Fruit fly (Drosophila melanogaster) whole organism, adult: ENCODE data around the gene Cpr78E.

Experiments used
- CG12768 ChIP-seq: fragments of 200-800 bp; sonication (Bioruptor generic); optimal IDR thresholded peaks from 2 replicates; lab custom pipeline; 2017; ENCODE audit warnings: missing biosample characterization, missing genetic modification characterization, mild to moderate bottlenecking, moderate library complexity, missing genetic modification reagents
- CG1620 ChIP-seq: fragments of 200-800 bp; sonication (Bioruptor generic); optimal IDR thresholded peaks from 2 replicates; lab custom pipeline; 2016; ENCODE audit warnings: missing biosample characterization, missing genetic modification characterization
- CG33017 ChIP-seq: fragments of 200-800 bp; sonication (Bioruptor generic); optimal IDR thresholded peaks from 2 replicates; lab custom pipeline; 2018; ENCODE audit warnings: missing biosample characterization, mild to moderate bottlenecking, missing genetic modification characterization, moderate library complexity
- CG7045 ChIP-seq: fragments of 200-800 bp; sonication (Bioruptor generic); optimal IDR thresholded peaks from 2 replicates; lab custom pipeline; 2017; ENCODE audit warnings: missing biosample characterization, mild to moderate bottlenecking, missing genetic modification characterization
- Clk ChIP-seq: fragments of 200-800 bp; sonication (Bioruptor generic); optimal IDR thresholded peaks from 2 replicates; lab custom pipeline; 2017; ENCODE audit warnings: missing biosample characterization, missing genetic modification characterization
- Hr96 ChIP-seq: fragments of 200-800 bp; sonication (Bioruptor generic); optimal IDR thresholded peaks from 2 replicates; lab custom pipeline; 2016; ENCODE audit warnings: missing biosample characterization, missing genetic modification characterization
- bab1 ChIP-seq: fragments of 200-800 bp; sonication (Bioruptor generic); optimal IDR thresholded peaks from 3 replicates; lab custom pipeline; 2019; ENCODE audit warnings: missing biosample characterization, mild to moderate bottlenecking, missing genetic modification characterization, moderate library complexity
- cnc ChIP-seq, 2 experiments: fragments of >200 bp; optimal IDR thresholded peaks; 2 replicates each; lab custom pipeline; 2017
- kay ChIP-seq: fragments of 200-800 bp; sonication (Bioruptor generic); peaks from one replicate; lab custom pipeline; 2016; ENCODE audit warnings: missing biosample characterization, missing genetic modification characterization, borderline replicate concordance
- pad ChIP-seq: fragments of 200-800 bp; sonication (Bioruptor generic); optimal IDR thresholded peaks from 3 replicates; lab custom pipeline; 2017; ENCODE audit warnings: missing biosample characterization, missing genetic modification characterization, mild to moderate bottlenecking, moderate library complexity, missing genetic modification reagents

dm6 chr3L:21642908-21643572 lies 23.7 kb downstream of the Cpr78E start:
- no peak for TF ChIP-seq CG33017
- no peak for TF ChIP-seq Hr96
- TF ChIP-seq kay (GFP tag; lab: Kevin White, UChicago), result no peak
- no peak for TF ChIP-seq CG7045 (GFP tag; lab: Kevin White, UChicago)
- TF ChIP-seq cnc (optimal IDR thresholded peaks at IDR 0.05; lab: Kevin White, UChicago), result no peak
- no peak for TF ChIP-seq bab1 (GFP tag; lab: Kevin White, UChicago)
- TF ChIP-seq CG12768 (GFP tag; lab: Kevin White, UChicago), result no peak
- no peak for TF ChIP-seq pad (GFP tag; lab: Kevin White, UChicago)
- TF ChIP-seq Clk, result no peak
- no peak for TF ChIP-seq CG1620 (GFP tag; lab: Kevin White, UChicago)
